Fruit fly (Drosophila melanogaster): ENCODE measurements around the gene CG46281.

The CG46281 gene

DNA sequence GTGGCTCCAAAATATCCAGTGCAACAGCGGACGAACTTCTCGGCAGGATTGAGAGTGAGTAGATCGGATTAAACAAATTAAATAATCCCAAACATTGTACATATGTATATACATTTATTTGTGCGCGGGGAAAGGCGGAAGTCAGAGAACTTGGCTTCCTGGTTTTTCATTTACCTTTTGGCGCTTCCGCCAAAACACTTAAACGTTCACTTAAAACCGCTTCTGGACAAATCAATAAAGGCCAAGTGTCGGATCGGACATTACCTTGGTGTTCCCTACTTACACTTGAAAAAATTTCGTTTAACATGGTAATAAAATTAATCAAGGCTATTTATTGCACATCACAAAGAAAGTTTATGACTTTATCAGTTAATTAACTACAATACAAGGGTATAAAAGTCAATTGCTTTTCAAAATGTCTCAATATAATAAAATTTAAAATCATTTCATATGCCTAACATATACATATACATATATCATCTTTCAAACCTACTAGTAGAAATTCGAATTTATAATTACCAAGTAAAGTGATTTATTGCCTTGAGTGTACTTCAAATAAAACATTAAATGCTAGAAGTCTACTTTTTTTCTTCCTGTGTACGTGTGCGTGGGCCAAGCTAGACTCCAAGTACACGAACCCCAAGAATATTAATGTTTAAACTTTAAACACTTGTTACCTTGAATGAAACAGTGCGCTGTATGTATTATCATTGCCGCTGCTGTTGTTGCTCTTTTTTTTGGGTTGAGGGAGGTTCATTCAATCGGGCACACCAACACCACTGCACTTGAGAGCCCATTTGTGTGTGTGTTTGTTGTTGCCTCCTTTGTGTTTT lies 48.6 kb downstream of the CG46281 start (continued):
- TF ChIP-seq chm (GFP tag; IDR thresholded peaks at IDR 0.05) = no peak; the same call in 1 of the 2 replicates
- peak; percentile 25; the same call in 1 of the 3 replicates for TF ChIP-seq CG2199 (GFP tag; IDR thresholded peaks at IDR 0.05)
- TF ChIP-seq Kr (GFP tag; optimal IDR thresholded peaks at IDR 0.05) = no peak
- no peak for TF ChIP-seq CG14965 (GFP tag; optimal IDR thresholded peaks at IDR 0.05; ENCODE audit: borderline replicate concordance)
- TF ChIP-seq CG14860 (GFP tag; IDR thresholded peaks at IDR 0.05; ENCODE audit: partially characterized antibody) = no peak
- peak; percentile 41 for TF ChIP-seq ems (GFP tag; optimal IDR thresholded peaks at IDR 0.05)
- TF ChIP-seq CG30403 (GFP tag; optimal IDR thresholded peaks at IDR 0.05) = peak; percentile 80
- peak; percentile 59 for TF ChIP-seq CG18619 (GFP tag; optimal IDR thresholded peaks at IDR 0.05)
- peak; percentile 0 for TF ChIP-seq jing (GFP tag; optimal IDR thresholded peaks at IDR 0.05)
- TF ChIP-seq CG7357 (GFP tag; IDR thresholded peaks at IDR 0.05) = peak; percentile 43; the same call in 1 of the 3 replicates
- TF ChIP-seq CG1602 (GFP tag; optimal IDR thresholded peaks at IDR 0.05) = peak; percentile 46
- TF ChIP-seq Nf-YB (GFP tag; optimal IDR thresholded peaks at IDR 0.05) = peak; percentile 47
- peak; percentile 32 for TF ChIP-seq Vsx1 (GFP tag; optimal IDR thresholded peaks at IDR 0.05)
- peak; percentile 64; the same call in 1 of the 2 replicates for TF ChIP-seq CG6689 (GFP tag; IDR thresholded peaks at IDR 0.05)
- peak; percentile 68 for TF ChIP-seq cwo (GFP tag; optimal IDR thresholded peaks at IDR 0.05)
- TF ChIP-seq sima (GFP tag; optimal IDR thresholded peaks at IDR 0.05) = no peak
- peak; percentile 41 for TF ChIP-seq NfI (GFP tag; optimal IDR thresholded peaks at IDR 0.05)
- no peak for TF ChIP-seq eve (GFP tag; optimal IDR thresholded peaks at IDR 0.05)
- peak in 1 of 2 experiments; percentile 71 for TF ChIP-seq Eip74EF (GFP tag; optimal IDR thresholded peaks at IDR 0.05)
- peak in 2 of 3 experiments; percentile 65 to 68 for TF ChIP-seq lola (GFP tag; optimal IDR thresholded peaks at IDR 0.05)
- peak; percentile 44 for TF ChIP-seq Atf3 (GFP tag; optimal IDR thresholded peaks at IDR 0.05)
- TF ChIP-seq dan (GFP tag; IDR thresholded peaks at IDR 0.05) = no peak
- TF ChIP-seq Sry-β (GFP tag; optimal IDR thresholded peaks at IDR 0.05) = no peak
- peak; percentile 12 for TF ChIP-seq p53 (GFP tag; optimal IDR thresholded peaks at IDR 0.05)
- no peak; the same call in 1 of the 2 replicates for TF ChIP-seq Poxn (GFP tag; IDR thresholded peaks at IDR 0.05)
- no peak for TF ChIP-seq Hand (GFP tag; optimal IDR thresholded peaks at IDR 0.05)
- no peak for TF ChIP-seq CG10431 (GFP tag; optimal IDR thresholded peaks at IDR 0.05)
- no peak for TF ChIP-seq fu2 (GFP tag; optimal IDR thresholded peaks at IDR 0.05)
- TF ChIP-seq CG8765 (GFP tag; IDR thresholded peaks at IDR 0.05) = no peak
- no peak for TF ChIP-seq trh (GFP tag; optimal IDR thresholded peaks at IDR 0.05)
- no peak for TF ChIP-seq maf-S (GFP tag; optimal IDR thresholded peaks at IDR 0.05)
- no peak for TF ChIP-seq ssp (GFP tag; IDR thresholded peaks at IDR 0.05)
- TF ChIP-seq slbo (GFP tag; IDR thresholded peaks at IDR 0.05) = peak; percentile 60
- TF ChIP-seq mld (GFP tag; IDR thresholded peaks at IDR 0.05; ENCODE audit: partially characterized antibody) = no peak
- TF ChIP-seq CG8290 (GFP tag; optimal IDR thresholded peaks at IDR 0.05) = no peak
- peak in 1 of 2 experiments; percentile 48 for TF ChIP-seq CG8290 (tag; optimal IDR thresholded peaks at IDR 0.05)
- TF ChIP-seq eyg (GFP tag; optimal IDR thresholded peaks at IDR 0.05) = no peak
- TF ChIP-seq insv (GFP tag; optimal IDR thresholded peaks at IDR 0.05) = no peak
- TF ChIP-seq Lhr (GFP tag; optimal IDR thresholded peaks at IDR 0.05) = no peak
- peak; percentile 59 for TF ChIP-seq Drgx (GFP tag; IDR thresholded peaks at IDR 0.05)
- no peak; the same call in 2 of the 3 replicates for TF ChIP-seq CG14050 (GFP tag; IDR thresholded peaks at IDR 0.05)
- TF ChIP-seq ap (GFP tag; IDR thresholded peaks at IDR 0.05) = no peak
- no peak for TF ChIP-seq CG2129 (GFP tag; IDR thresholded peaks at IDR 0.05; ENCODE audit: partially characterized antibody)
- no peak for TF ChIP-seq abd-A (tag; optimal IDR thresholded peaks at IDR 0.05)
- no peak for TF ChIP-seq hkb (optimal IDR thresholded peaks at IDR 0.05)
- peak; percentile 74 for TF ChIP-seq hkb (GFP tag; IDR thresholded peaks at IDR 0.05)
- TF ChIP-seq ham (GFP tag; IDR thresholded peaks at IDR 0.05) = no peak
- TF ChIP-seq pfk (GFP tag; optimal IDR thresholded peaks at IDR 0.05) = no peak

All from whole organism, embryonic.